Worm (Caenorhabditis elegans) whole organism, L4 larva: ENCODE measurements around the gene gcy-1.

Experiments used
- hlh-30 ChIP-seq: sonication (generic microtip); optimal IDR thresholded peaks from 2 replicates; lab custom pipeline; 2017; ENCODE audit warnings: antibody characterized with exemption, mild to moderate bottlenecking, missing genetic modification characterization, missing compliant biosample characterization; ENCODE audit not compliant: insufficient read depth
- lir-3 ChIP-seq: sonication (generic microtip); optimal IDR thresholded peaks from 2 replicates; lab custom pipeline; 2016; ENCODE audit warnings: mild to moderate bottlenecking, missing genetic modification characterization, missing compliant biosample characterization
- lsy-2 ChIP-seq, 2 experiments: fragments of 150-350 bp in 1 of 2; sonication (generic microtip) in 1 of 2; optimal IDR thresholded peaks; 2 replicates each; lab custom pipeline; 2014 to 2017; ENCODE audit warnings: missing biosample characterization in 2 of 2, missing genetic modification characterization in 2 of 2
- mdl-1 ChIP-seq, 2 experiments: fragments of 150-350 bp in 1 of 2; sonication (generic microtip) in 1 of 2; optimal IDR thresholded peaks; 2 replicates each; lab custom pipeline; 2014 to 2017; ENCODE audit warnings: missing biosample characterization in 2 of 2, missing genetic modification characterization in 2 of 2
- unc-62 ChIP-seq, 3 experiments: fragments of 150-350 bp in 1 of 3; sonication (generic microtip); optimal IDR thresholded peaks in 2 of 3; peaks in 1 of 3; 1 replicate in 1 of 3; 2 replicates in 2 of 3; lab custom pipeline; 2014 to 2017; ENCODE audit warnings: missing biosample characterization in 3 of 3, missing genetic modification characterization in 3 of 3, missing genetic modification reagents in 3 of 3, missing genotype in 1 of 3
- ztf-7 ChIP-seq: fragments of 150-350 bp; optimal IDR thresholded peaks from 2 replicates; lab custom pipeline; 2014; ENCODE audit warnings: missing biosample characterization, missing genetic modification characterization

ce11 chrII:9482529-9482928 is 34.2 kb downstream of the gcy-1 start:
- TF ChIP-seq ztf-7 (tag; lab: Kevin White, UChicago) (no peak), unc-62 (GFP tag; optimal IDR thresholded peaks at IDR 0.05 in 1 of 2; lab: Kevin White, UChicago) (no peak), unc-62 (tag; optimal IDR thresholded peaks at IDR 0.05; lab: Kevin White, UChicago) (no peak), lsy-2 (tag; optimal IDR thresholded peaks at IDR 0.05; lab: Kevin White, UChicago) (no peak), mdl-1 (tag; optimal IDR thresholded peaks at IDR 0.05; lab: Kevin White, UChicago) (no peak), lir-3 (tag; lab: Kevin White, UChicago) (no peak), hlh-30 (tag; lab: Kevin White, UChicago) (peak; percentile 27)
